Worm (Caenorhabditis elegans) whole organism, L1 larva: ENCODE measurements around the gene C08D8.1.
A peak's percentile ranks its signal among the peaks of the same experiment; 100 is the strongest.

Experiments
- C04F5.9 ChIP-seq: sonication (generic microtip); optimal IDR thresholded peaks from 2 replicates; lab custom pipeline; 2016; ENCODE audit warnings: missing genetic modification characterization, missing compliant biosample characterization
- C16A3.4 ChIP-seq: fragments of 150-350 bp; optimal IDR thresholded peaks from 2 replicates; lab custom pipeline; 2014; ENCODE audit warnings: missing biosample characterization, missing genetic modification characterization
- C34B4.2 ChIP-seq: sonication (generic microtip); optimal IDR thresholded peaks from 2 replicates; lab custom pipeline; 2017; ENCODE audit warnings: mild to moderate bottlenecking, missing genetic modification characterization, missing compliant biosample characterization
- F16B12.6 ChIP-seq: fragments of 150-350 bp; optimal IDR thresholded peaks from 2 replicates; lab custom pipeline; 2014; ENCODE audit warnings: missing biosample characterization, missing genetic modification characterization
- alr-1 ChIP-seq: fragments of 200-800 bp; sonication (Bioruptor generic); optimal IDR thresholded peaks from 2 replicates; lab custom pipeline; 2018; ENCODE audit warnings: borderline replicate concordance, mild to moderate bottlenecking, missing genetic modification characterization, missing compliant biosample characterization
- ceh-63 ChIP-seq: fragments of 200-800 bp; sonication (Bioruptor generic); optimal IDR thresholded peaks from 2 replicates; lab custom pipeline; 2018; ENCODE audit warnings: mild to moderate bottlenecking, missing genetic modification characterization, missing compliant biosample characterization
- ceh-8 ChIP-seq: fragments of 200-800 bp; sonication (Bioruptor generic); optimal IDR thresholded peaks from 2 replicates; lab custom pipeline; 2018; ENCODE audit warnings: mild to moderate bottlenecking, missing genetic modification characterization, moderate library complexity, missing compliant biosample characterization
- ceh-82 ChIP-seq, 3 experiments: fragments of 150-350 bp in 1 of 3; sonication (generic microtip) in 2 of 3; optimal IDR thresholded peaks; 2 replicates each; lab custom pipeline; 2014 to 2017; ENCODE audit warnings: missing biosample characterization in 3 of 3, missing genetic modification characterization in 3 of 3
- dsc-1 ChIP-seq: sonication (generic microtip); optimal IDR thresholded peaks from 2 replicates; lab custom pipeline; 2016; ENCODE audit warnings: mild to moderate bottlenecking, missing genetic modification characterization, missing compliant biosample characterization
- egl-13 ChIP-seq: sonication (generic microtip); optimal IDR thresholded peaks from 2 replicates; lab custom pipeline; 2016; ENCODE audit warnings: missing genotype, missing genetic modification reagents, missing genetic modification characterization, missing compliant biosample characterization
- elt-2 ChIP-seq: sonication (generic microtip); optimal IDR thresholded peaks from 2 replicates; lab custom pipeline; 2016; ENCODE audit warnings: missing genetic modification characterization, mild to moderate bottlenecking, inconsistent platforms, missing compliant biosample characterization, missing genetic modification reagents
- fkh-8 ChIP-seq: sonication (generic microtip); optimal IDR thresholded peaks from 2 replicates; lab custom pipeline; 2016; ENCODE audit warnings: mild to moderate bottlenecking, missing genetic modification characterization, missing compliant biosample characterization
- fos-1 ChIP-seq: fragments of 150-350 bp; optimal IDR thresholded peaks from 2 replicates; lab custom pipeline; 2014; ENCODE audit warnings: missing biosample characterization, missing genetic modification characterization
- hlh-17 ChIP-seq: fragments of 200-800 bp; sonication (Bioruptor generic); optimal IDR thresholded peaks from 2 replicates; lab custom pipeline; 2018; ENCODE audit warnings: missing genetic modification characterization, mild to moderate bottlenecking, missing compliant biosample characterization, moderate library complexity, borderline replicate concordance
- isw-1 ChIP-seq: fragments of 200-800 bp; sonication (Bioruptor generic); IDR thresholded peaks from 2 replicates; pipeline ENCODE4 v1.3.6; 2022; ENCODE audit warnings: missing genetic modification characterization, missing compliant biosample characterization
- jun-1 ChIP-seq: fragments of 150-350 bp; optimal IDR thresholded peaks from 2 replicates; lab custom pipeline; 2014; ENCODE audit warnings: missing biosample characterization, missing genetic modification reagents, missing genetic modification characterization
- lin-14 ChIP-seq: fragments of 200-800 bp; sonication (Bioruptor generic); optimal IDR thresholded peaks from 2 replicates; lab custom pipeline; 2018; ENCODE audit warnings: mild to moderate bottlenecking, missing genetic modification characterization, moderate library complexity, missing compliant biosample characterization
- lin-35 ChIP-seq, 2 experiments: fragments of 150-350 bp; optimal IDR thresholded peaks; 2 replicates each; lab custom pipeline; 2014; ENCODE audit warnings: missing biosample characterization in 2 of 2, missing genetic modification characterization in 2 of 2, missing genetic modification reagents in 2 of 2
- mab-9 ChIP-seq: fragments of 200-800 bp; sonication (Bioruptor generic); IDR thresholded peaks from 2 replicates; pipeline ENCODE4 v1.3.6; 2022; ENCODE audit warnings: missing genetic modification reagents, missing genetic modification characterization, missing compliant biosample characterization
- mep-1 ChIP-seq: fragments of 150-350 bp; optimal IDR thresholded peaks from 2 replicates; lab custom pipeline; 2014; ENCODE audit warnings: missing biosample characterization, missing genetic modification characterization
- nhr-11 ChIP-seq: fragments of 150-350 bp; optimal IDR thresholded peaks from 2 replicates; lab custom pipeline; 2014; ENCODE audit warnings: missing biosample characterization, missing genetic modification characterization
- nhr-237 ChIP-seq: fragments of 150-350 bp; optimal IDR thresholded peaks from 2 replicates; lab custom pipeline; 2014; ENCODE audit warnings: missing biosample characterization, missing genetic modification characterization
- nhr-77 ChIP-seq: fragments of 150-350 bp; optimal IDR thresholded peaks from 2 replicates; lab custom pipeline; 2014; ENCODE audit warnings: missing biosample characterization, missing genetic modification characterization
- pag-3 ChIP-seq: sonication (generic microtip); optimal IDR thresholded peaks from 2 replicates; lab custom pipeline; 2017; ENCODE audit warnings: missing genetic modification characterization, mild to moderate bottlenecking, missing compliant biosample characterization, antibody characterized with exemption, borderline replicate concordance; ENCODE audit not compliant: insufficient read depth
- rnt-1 ChIP-seq: sonication (generic microtip); optimal IDR thresholded peaks from 2 replicates; lab custom pipeline; 2016; ENCODE audit warnings: mild to moderate bottlenecking, missing genetic modification characterization, moderate library complexity, missing compliant biosample characterization
- skn-1 ChIP-seq: fragments of 150-350 bp; optimal IDR thresholded peaks from 2 replicates; lab custom pipeline; 2014; ENCODE audit warnings: missing biosample characterization, missing genetic modification characterization
- snpc-4 ChIP-seq: fragments of 150-350 bp; optimal IDR thresholded peaks from 2 replicates; lab custom pipeline; 2014; ENCODE audit warnings: missing biosample characterization, missing genetic modification characterization
- snu-23 ChIP-seq: sonication (generic microtip); optimal IDR thresholded peaks from 2 replicates; lab custom pipeline; 2016; ENCODE audit warnings: missing genetic modification characterization, missing compliant biosample characterization
- sptf-1 ChIP-seq: fragments of 150-350 bp; optimal IDR thresholded peaks from 2 replicates; lab custom pipeline; 2014; ENCODE audit warnings: missing biosample characterization, missing genetic modification characterization
- unc-62 ChIP-seq: fragments of 150-350 bp; optimal IDR thresholded peaks from 2 replicates; lab custom pipeline; 2014; ENCODE audit warnings: missing biosample characterization, missing genetic modification reagents, missing genetic modification characterization
- unc-98 ChIP-seq: fragments of 200-800 bp; sonication (Bioruptor generic); IDR thresholded peaks from 2 replicates; pipeline ENCODE4 v1.3.6; 2022; ENCODE audit warnings: missing genetic modification characterization, missing compliant biosample characterization
- xbp-1 ChIP-seq: sonication (generic microtip); optimal IDR thresholded peaks from 2 replicates; lab custom pipeline; 2016; ENCODE audit warnings: missing genetic modification characterization, missing compliant biosample characterization
- zag-1 ChIP-seq: fragments of 150-350 bp; optimal IDR thresholded peaks from 2 replicates; lab custom pipeline; 2014; ENCODE audit warnings: missing biosample characterization, missing genetic modification characterization
- ztf-4 ChIP-seq: fragments of 150-350 bp; optimal IDR thresholded peaks from 2 replicates; lab custom pipeline; 2014; ENCODE audit warnings: missing biosample characterization, missing genetic modification characterization

The C08D8.1 gene

DNA sequence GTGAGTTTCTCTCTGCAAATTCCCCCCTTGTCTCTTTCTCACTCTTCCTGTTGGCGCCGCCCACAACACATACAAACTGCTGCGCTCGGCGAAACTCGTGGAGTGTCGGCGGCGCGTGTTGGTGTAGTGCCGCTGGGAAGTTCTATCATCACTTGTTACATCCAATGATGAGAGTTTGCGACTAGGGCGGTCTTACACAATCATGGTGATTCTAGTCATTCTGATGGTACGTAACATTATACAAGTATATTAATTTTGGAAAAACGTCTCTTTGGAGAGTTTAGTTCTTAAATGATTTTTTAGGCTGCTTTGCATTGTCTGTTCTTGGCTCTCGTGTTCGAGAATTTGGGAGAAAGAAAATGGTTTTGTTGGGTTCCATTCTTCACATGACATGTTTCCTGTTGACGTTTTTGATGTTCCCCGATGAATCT, 3.4 kb downstream of the C08D8.1 start (continued):
- TF ChIP-seq C16A3.4 (tag; lab: Kevin White, UChicago) (peak; percentile 39), fkh-8 (peak; percentile 38), mab-9 (GFP tag; lab: Robert Waterston, UW) (peak; percentile 74), F16B12.6 (tag; lab: Kevin White, UChicago) (peak; percentile 37), lin-35 (GFP tag; optimal IDR thresholded peaks at IDR 0.05; lab: Kevin White, UChicago) (peak; percentile 56 to 79), C34B4.2 (tag; lab: Kevin White, UChicago) (no peak)

DNA sequence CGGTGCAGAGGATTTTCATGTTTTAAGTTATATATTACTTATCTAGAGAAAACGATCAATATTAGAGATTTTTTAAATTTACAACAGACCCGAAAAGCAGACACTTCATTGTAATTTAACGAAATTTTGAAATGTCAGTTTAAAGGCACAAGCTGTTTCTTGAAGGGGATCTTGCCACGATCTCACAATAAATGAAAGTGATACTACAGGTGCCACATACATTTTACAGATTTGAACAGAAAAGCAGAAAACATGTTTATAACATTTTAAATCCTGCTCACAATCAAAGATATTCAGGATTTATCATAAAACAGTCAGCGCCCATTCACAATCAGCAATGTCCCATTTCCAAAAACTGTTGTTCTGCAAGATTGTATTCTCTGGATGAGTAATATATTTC, 4.4 kb downstream of the C08D8.1 start:
- no peak for TF ChIP-seq ceh-8
- TF ChIP-seq dsc-1 (tag; lab: Kevin White, UChicago): no peak
- TF ChIP-seq F16B12.6 (tag; lab: Kevin White, UChicago): no peak
- TF ChIP-seq sptf-1: no peak

DNA sequence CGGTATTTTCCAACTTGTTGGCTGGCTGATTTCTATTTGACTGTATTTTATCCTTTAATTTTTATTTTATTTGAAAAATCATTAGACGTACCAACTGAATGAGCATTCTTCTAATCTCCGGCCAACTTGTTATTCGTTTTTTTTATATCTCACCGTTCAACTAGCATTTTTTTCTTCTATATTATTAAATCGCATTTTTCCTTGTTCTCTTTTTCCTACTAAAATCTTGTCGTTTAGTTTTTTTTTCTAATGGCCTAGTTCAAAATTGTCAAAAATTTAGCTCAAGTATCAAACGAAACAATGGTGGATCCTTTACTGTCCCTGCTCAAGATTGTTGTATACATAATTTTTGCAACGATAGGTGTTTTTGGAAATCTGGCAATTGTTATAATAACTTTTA, 5.8 kb downstream of the C08D8.1 start, which contains the start of gene srsx-22:
TSS of gene srsx-22 (plus strand) at position 301 of the 400 bp plus-strand sequence.
- TF ChIP-seq snu-23 (GFP tag; lab: Kevin White, UChicago) (no peak), alr-1 (no peak), nhr-77 (no peak), elt-2 (no peak), C34B4.2 (tag; lab: Kevin White, UChicago) (no peak), unc-62 (GFP tag; lab: Kevin White, UChicago) (no peak), egl-13 (tag; lab: Kevin White, UChicago) (no peak), ceh-82 (tag; optimal IDR thresholded peaks at IDR 0.05; lab: Kevin White, UChicago) (no peak)

DNA sequence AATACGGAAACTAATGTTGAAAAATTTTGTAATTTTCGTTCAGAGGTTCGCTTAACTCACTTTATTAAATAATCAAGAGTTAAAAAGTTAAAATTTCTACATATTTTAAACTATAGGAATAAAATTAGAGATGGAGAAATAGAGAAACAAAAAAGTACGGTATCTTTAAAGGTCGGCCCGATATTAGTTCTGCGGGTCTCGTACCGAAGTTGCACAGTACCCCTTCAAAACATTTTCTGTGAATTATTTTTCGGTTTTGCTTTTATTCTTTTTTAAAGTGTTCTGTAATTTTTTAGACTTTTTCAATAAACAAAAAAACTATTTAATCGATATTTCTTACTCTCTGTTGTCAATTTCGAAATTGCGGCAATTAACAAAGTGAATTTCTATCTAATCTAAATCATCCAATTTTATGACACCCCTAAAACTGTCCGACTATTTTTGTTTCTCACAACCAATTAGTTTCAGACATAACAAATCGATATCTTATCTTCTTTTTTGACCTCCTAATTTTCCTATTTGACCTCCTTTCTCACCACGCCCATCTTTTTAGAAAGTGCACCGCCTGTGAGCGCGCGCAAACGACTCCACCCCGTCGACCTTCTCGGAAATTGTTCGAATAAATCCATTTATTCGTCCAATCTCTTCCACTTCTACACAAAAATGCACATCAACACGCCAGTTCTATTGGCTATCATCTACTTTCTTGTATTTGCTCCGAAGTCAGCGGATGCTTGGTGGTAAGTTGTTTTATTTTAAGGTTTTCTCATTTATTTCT, 10.1 kb downstream of the C08D8.1 start, which contains the start of gene mom-2:
TSS of gene mom-2 (plus strand) at position 554 of the 778 bp plus-strand sequence.
- TF ChIP-seq fkh-8: no peak
- TF ChIP-seq hlh-17: no peak
- no peak for TF ChIP-seq ceh-63
- TF ChIP-seq lin-35 (GFP tag; optimal IDR thresholded peaks at IDR 0.05; lab: Kevin White, UChicago): no peak
- no peak for TF ChIP-seq unc-98 (GFP tag; lab: Robert Waterston, UW)
- TF ChIP-seq isw-1 (GFP tag; lab: Robert Waterston, UW): no peak
- no peak for TF ChIP-seq nhr-77
- TF ChIP-seq lin-14 (GFP tag; lab: Kevin White, UChicago): no peak
- no peak for TF ChIP-seq pag-3 (tag; lab: Kevin White, UChicago)
- TF ChIP-seq xbp-1 (tag; lab: Kevin White, UChicago): no peak
- no peak for TF ChIP-seq rnt-1 (tag; lab: Kevin White, UChicago)
- TF ChIP-seq nhr-11 (tag; lab: Kevin White, UChicago): no peak
- no peak for TF ChIP-seq zag-1 (tag; lab: Kevin White, UChicago)
- no peak for TF ChIP-seq ztf-4 (tag; lab: Kevin White, UChicago)
- no peak for TF ChIP-seq snpc-4 (tag; lab: Kevin White, UChicago)
- TF ChIP-seq skn-1 (tag; lab: Kevin White, UChicago): no peak

DNA sequence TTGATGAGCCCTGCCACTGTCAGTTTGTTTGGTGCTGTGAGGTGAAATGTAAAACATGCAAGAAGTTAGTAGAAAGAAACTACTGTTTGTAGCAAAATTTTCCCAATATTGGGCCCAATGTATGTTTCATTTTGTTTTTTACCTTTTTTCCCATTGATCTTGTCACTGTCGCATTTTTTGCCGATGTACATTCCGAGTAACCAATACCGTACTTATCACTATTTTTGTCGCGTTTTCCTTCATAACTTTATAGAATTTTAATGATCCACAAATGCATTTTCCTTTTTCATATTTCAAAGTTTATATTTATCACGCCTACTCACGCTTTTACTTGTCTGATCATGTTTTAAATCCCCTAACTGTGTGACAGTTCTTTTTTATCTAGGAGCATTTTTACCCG, 12.2 kb downstream of the C08D8.1 start:
- TF ChIP-seq C04F5.9 (tag; lab: Kevin White, UChicago) (no peak), mep-1 (tag; lab: Kevin White, UChicago) (no peak), skn-1 (tag; lab: Kevin White, UChicago) (no peak), fos-1 (tag; lab: Kevin White, UChicago) (no peak), egl-13 (tag; lab: Kevin White, UChicago) (no peak), hlh-17 (no peak), nhr-237 (tag; lab: Kevin White, UChicago) (no peak), jun-1 (no peak), unc-62 (GFP tag; lab: Kevin White, UChicago) (no peak)
